Fruit fly (Drosophila melanogaster): ENCODE data around the gene beat-Vb.
A peak's percentile ranks its signal among the peaks of the same experiment; 100 is the strongest.

The beat-Vb gene

dm6 chr3R:12981334-12982166, 65.7 kb downstream of the beat-Vb start (continued):
- TF ChIP-seq dmrt99B (tag; optimal IDR thresholded peaks at IDR 0.05) (peak; percentile 78), grn (GFP tag; optimal IDR thresholded peaks at IDR 0.05) (no peak), CG9727 (GFP tag; optimal IDR thresholded peaks at IDR 0.05) (peak; percentile 74), Asciz (GFP tag; optimal IDR thresholded peaks at IDR 0.05) (peak; percentile 17), CG10543 (GFP tag; optimal IDR thresholded peaks at IDR 0.05) (no peak), pros (GFP tag; optimal IDR thresholded peaks at IDR 0.05) (no peak), CG1529 (GFP tag; optimal IDR thresholded peaks at IDR 0.05) (peak; percentile 23), sna (GFP tag; IDR thresholded peaks at IDR 0.05; ENCODE audit: partially characterized antibody) (no peak), Hr51 (GFP tag; optimal IDR thresholded peaks at IDR 0.05) (peak in 1 of 2 experiments; percentile 79), kay (GFP tag; optimal IDR thresholded peaks at IDR 0.05) (peak; percentile 13), CG14710 (tag; optimal IDR thresholded peaks at IDR 0.05) (peak; percentile 59), CG17802 (tag; optimal IDR thresholded peaks at IDR 0.05) (no peak), CG16863 (GFP tag; optimal IDR thresholded peaks at IDR 0.05) (peak; percentile 9), CG6654 (GFP tag; optimal IDR thresholded peaks at IDR 0.05) (peak; percentile 49), vfl (GFP tag; optimal IDR thresholded peaks at IDR 0.05) (no peak), prd (optimal IDR thresholded peaks at IDR 0.05) (no peak), prd (GFP tag; IDR thresholded peaks at IDR 0.05) (peak; percentile 36; the same call in 2 of the 3 replicates), CG4282 (GFP tag; optimal IDR thresholded peaks at IDR 0.05) (no peak), org-1 (GFP tag; optimal IDR thresholded peaks at IDR 0.05) (peak; percentile 37), CG1602 (GFP tag; optimal IDR thresholded peaks at IDR 0.05) (peak; percentile 46), danr (GFP tag; IDR thresholded peaks at IDR 0.05) (peak; percentile 54), CG10959 (GFP tag; IDR thresholded peaks at IDR 0.05) (no peak), CG31388 (GFP tag; optimal IDR thresholded peaks at IDR 0.05) (no peak), al (GFP tag; IDR thresholded peaks at IDR 0.05) (0 out of 2 replicates have a peak, but pooled peaks have one; percentile 27), Dp (GFP tag; optimal IDR thresholded peaks at IDR 0.05) (no peak), CG9932 (GFP tag; IDR thresholded peaks at IDR 0.05) (peak; percentile 36), inv (GFP tag; IDR thresholded peaks at IDR 0.05; ENCODE audit: partially characterized antibody) (no peak), Scr (GFP tag; IDR thresholded peaks at IDR 0.05; ENCODE audit: partially characterized antibody) (no peak), CG12104 (GFP tag; optimal IDR thresholded peaks at IDR 0.05) (peak; percentile 78), Taf1 (GFP tag; IDR thresholded peaks at IDR 0.05) (no peak), CG4730 (GFP tag; IDR thresholded peaks at IDR 0.05) (no peak), Ets97D (GFP tag; optimal IDR thresholded peaks at IDR 0.05) (no peak), gsb (GFP tag; IDR thresholded peaks at IDR 0.05) (peak; percentile 25; the same call in 1 of the 2 replicates), croc (GFP tag; conservative IDR thresholded peaks at IDR 0.05) (0 out of 3 replicates have a peak, but pooled peaks have one; percentile 19), NFAT (GFP tag; IDR thresholded peaks at IDR 0.05) (0 out of 2 replicates have a peak, but pooled peaks have one; percentile 13), CG2199 (GFP tag; IDR thresholded peaks at IDR 0.05) (peak; percentile 25; the same call in 1 of the 3 replicates), pb (GFP tag; optimal IDR thresholded peaks at IDR 0.05) (no peak), Optix (GFP tag; IDR thresholded peaks at IDR 0.05) (no peak), sr (GFP tag; IDR thresholded peaks at IDR 0.05) (no peak; the same call in 2 of the 3 replicates), her (GFP tag; optimal IDR thresholded peaks at IDR 0.05) (no peak), CG14014 (GFP tag; IDR thresholded peaks at IDR 0.05) (peak; percentile 38; the same call in 1 of the 2 replicates), CG8290 (GFP tag; optimal IDR thresholded peaks at IDR 0.05) (no peak), CG8290 (tag; optimal IDR thresholded peaks at IDR 0.05) (peak in 1 of 2 experiments; percentile 48), odd (GFP tag; optimal IDR thresholded peaks at IDR 0.05) (peak; percentile 40), dm (GFP tag; optimal IDR thresholded peaks at IDR 0.05) (no peak), Trl (optimal IDR thresholded peaks at IDR 0.05) (no peak), Trl (GFP tag; optimal IDR thresholded peaks at IDR 0.05) (peak; percentile 40), da (GFP tag; optimal IDR thresholded peaks at IDR 0.05) (peak; percentile 18), Pdp1 (GFP tag; optimal IDR thresholded peaks at IDR 0.05) (peak; percentile 38 to 44), kni (GFP tag; optimal IDR thresholded peaks at IDR 0.05) (no peak)

All from whole organism, embryonic.